Fruit fly (Drosophila melanogaster) whole organism, embryonic: ENCODE measurements around the gene VGlut.

Experiments used
- Ada2b ChIP-seq: fragments of 200-800 bp; sonication (Bioruptor generic); IDR thresholded peaks from 2 replicates; pipeline ENCODE4 v1.3.6; 2022; ENCODE audit warnings: missing biosample characterization, missing genetic modification characterization
- CG10209 ChIP-seq: fragments of 200-800 bp; sonication (Bioruptor generic); optimal IDR thresholded peaks from 3 replicates; lab custom pipeline; 2017; ENCODE audit warnings: missing biosample characterization, mild to moderate bottlenecking, missing genetic modification characterization, missing genetic modification reagents
- CG10565 ChIP-seq: fragments of 200-800 bp; sonication (Bioruptor generic); optimal IDR thresholded peaks from 3 replicates; lab custom pipeline; 2016; ENCODE audit warnings: missing biosample characterization, mild to moderate bottlenecking, missing genetic modification characterization
- CG11093 ChIP-seq: fragments of 200-800 bp; sonication (Bioruptor generic); IDR thresholded peaks from 3 replicates; pipeline ENCODE4 v1.3.6; 2022; ENCODE audit warnings: missing biosample characterization, missing genetic modification characterization
- CG11247 ChIP-seq: fragments of 200-800 bp; sonication (Bioruptor generic); IDR thresholded peaks from 2 replicates; pipeline ENCODE4 v1.3.6; 2022; ENCODE audit warnings: missing biosample characterization, missing genetic modification characterization
- CG11560 ChIP-seq: fragments of 200-800 bp; sonication (Bioruptor generic); IDR thresholded peaks from 3 replicates; pipeline ENCODE4 v1.3.6; 2022; ENCODE audit warnings: missing biosample characterization, missing genetic modification characterization
- CG12071 ChIP-seq: fragments of 200-800 bp; sonication (Bioruptor generic); optimal IDR thresholded peaks from 3 replicates; lab custom pipeline; 2018; ENCODE audit warnings: missing biosample characterization, mild to moderate bottlenecking, missing genetic modification characterization
- CG1233 ChIP-seq: fragments of 200-800 bp; sonication (Bioruptor generic); optimal IDR thresholded peaks from 4 replicates; lab custom pipeline; 2018; ENCODE audit warnings: missing biosample characterization, mild to moderate bottlenecking, missing genetic modification characterization
- CG12769 ChIP-seq: fragments of 200-800 bp; sonication (Bioruptor generic); optimal IDR thresholded peaks from 2 replicates; lab custom pipeline; 2019; ENCODE audit warnings: missing biosample characterization, mild to moderate bottlenecking, missing genetic modification characterization, moderate library complexity
- CG13296 ChIP-seq: fragments of 200-800 bp; sonication (Bioruptor generic); optimal IDR thresholded peaks from 3 replicates; lab custom pipeline; 2018; ENCODE audit warnings: missing biosample characterization, mild to moderate bottlenecking, missing genetic modification characterization
- CG15696 ChIP-seq: fragments of 200-800 bp; sonication (Bioruptor generic); optimal IDR thresholded peaks from 2 replicates; lab custom pipeline; 2019; ENCODE audit warnings: missing biosample characterization, mild to moderate bottlenecking, missing genetic modification characterization, moderate library complexity
- CG17186 ChIP-seq: fragments of 200-800 bp; sonication (Bioruptor generic); optimal IDR thresholded peaks from 3 replicates; lab custom pipeline; 2017; ENCODE audit warnings: missing biosample characterization, missing genetic modification reagents, missing genetic modification characterization
- CG17361 ChIP-seq: fragments of 200-800 bp; sonication (Bioruptor generic); IDR thresholded peaks from 3 replicates; pipeline ENCODE4 v1.3.6; 2022; ENCODE audit warnings: missing biosample characterization, missing genetic modification characterization
- CG17829 ChIP-seq: fragments of 200-800 bp; optimal IDR thresholded peaks from 2 replicates; lab custom pipeline; 2019; ENCODE audit warnings: missing biosample characterization, mild to moderate bottlenecking, missing genetic modification characterization, moderate library complexity
- CG18476 ChIP-seq: fragments of 200-800 bp; sonication (Bioruptor generic); optimal IDR thresholded peaks from 2 replicates; lab custom pipeline; 2016; ENCODE audit warnings: missing biosample characterization, mild to moderate bottlenecking, missing genetic modification characterization
- CG3065 ChIP-seq: fragments of 200-800 bp; sonication (Bioruptor generic); optimal IDR thresholded peaks from 2 replicates; lab custom pipeline; 2016; ENCODE audit warnings: missing biosample characterization, missing genetic modification characterization
- CG32772 ChIP-seq: fragments of 200-800 bp; sonication (Bioruptor generic); IDR thresholded peaks from 2 replicates; pipeline ENCODE4 v1.3.6; 2022; ENCODE audit warnings: missing biosample characterization, missing genetic modification characterization
- CG34376 ChIP-seq: fragments of 200-800 bp; sonication (Bioruptor generic); optimal IDR thresholded peaks from 2 replicates; lab custom pipeline; 2018; ENCODE audit warnings: missing biosample characterization, mild to moderate bottlenecking, missing genetic modification characterization
- CG4328 ChIP-seq: fragments of 200-800 bp; sonication (Bioruptor generic); optimal IDR thresholded peaks from 3 replicates; lab custom pipeline; 2017; ENCODE audit warnings: missing biosample characterization, missing genetic modification reagents, missing genetic modification characterization
- CG7357 ChIP-seq: fragments of 200-800 bp; sonication (Bioruptor generic); IDR thresholded peaks from 3 replicates; pipeline ENCODE4 v1.3.6; 2022; ENCODE audit warnings: missing biosample characterization, missing genetic modification characterization
- CG7556 ChIP-seq: fragments of 200-800 bp; sonication (Bioruptor generic); optimal IDR thresholded peaks from 2 replicates; lab custom pipeline; 2017; ENCODE audit warnings: missing biosample characterization, mild to moderate bottlenecking, missing genetic modification characterization
- CG7987 ChIP-seq: fragments of 200-800 bp; sonication (Bioruptor generic); optimal IDR thresholded peaks from 2 replicates; lab custom pipeline; 2018; ENCODE audit warnings: missing biosample characterization, mild to moderate bottlenecking, missing genetic modification characterization, moderate library complexity
- CG9876 ChIP-seq: fragments of 200-800 bp; sonication (Bioruptor generic); optimal IDR thresholded peaks from 2 replicates; lab custom pipeline; 2016; ENCODE audit warnings: missing biosample characterization, missing genetic modification characterization
- Dip2 ChIP-seq: fragments of 200-800 bp; sonication (Bioruptor generic); IDR thresholded peaks from 2 replicates; pipeline ENCODE4 v1.3.6; 2022; ENCODE audit warnings: missing biosample characterization, missing genetic modification characterization
- Dref ChIP-seq: fragments of 200-800 bp; sonication (Bioruptor generic); IDR thresholded peaks from 2 replicates; pipeline ENCODE4 v1.3.6; 2022; ENCODE audit warnings: missing biosample characterization, missing genetic modification characterization
- Fer3 ChIP-seq: fragments of 200-800 bp; sonication (Bioruptor generic); optimal IDR thresholded peaks from 2 replicates; lab custom pipeline; 2018; ENCODE audit warnings: missing biosample characterization, mild to moderate bottlenecking, missing genetic modification characterization, moderate library complexity
- Gsc ChIP-seq: fragments of 200-800 bp; sonication (Bioruptor generic); IDR thresholded peaks from 2 replicates; pipeline ENCODE4 v1.3.6; 2022; ENCODE audit warnings: missing biosample characterization, missing genetic modification characterization
- Hr51 ChIP-seq, 2 experiments: fragments of 200-800 bp; sonication (Bioruptor generic); optimal IDR thresholded peaks; 2 replicates in 1 of 2; 3 replicates in 1 of 2; lab custom pipeline; 2016 to 2018; ENCODE audit warnings: missing biosample characterization in 2 of 2, missing genetic modification characterization in 2 of 2, mild to moderate bottlenecking in 1 of 2, moderate library complexity in 1 of 2
- Oli ChIP-seq: fragments of 200-800 bp; sonication (Bioruptor generic); optimal IDR thresholded peaks from 2 replicates; lab custom pipeline; 2018; ENCODE audit warnings: missing biosample characterization, mild to moderate bottlenecking, missing genetic modification characterization, moderate library complexity
- Rx ChIP-seq: fragments of 200-800 bp; sonication (Bioruptor generic); IDR thresholded peaks from 2 replicates; pipeline ENCODE4 v1.3.6; 2022; ENCODE audit warnings: missing biosample characterization, missing genetic modification characterization
- Trl ChIP-seq, 3 experiments: fragments of >200 bp in 2 of 3; fragments of 200-800 bp in 1 of 3; sonication (Bioruptor generic) in 1 of 3; optimal IDR thresholded peaks; 2 replicates in 1 of 3; 3 replicates in 2 of 3; lab custom pipeline; 2016 to 2017; ENCODE audit warnings: missing biosample characterization in 1 of 3, missing genetic modification characterization in 1 of 3
- ap ChIP-seq: fragments of 200-800 bp; sonication (Bioruptor generic); IDR thresholded peaks from 2 replicates; pipeline ENCODE4 v1.3.6; 2022; ENCODE audit warnings: missing biosample characterization, missing genetic modification characterization
- ase ChIP-seq: fragments of 200-800 bp; sonication (Bioruptor generic); IDR thresholded peaks from 3 replicates; pipeline ENCODE4 v1.3.6; 2022; ENCODE audit warnings: missing biosample characterization, missing genetic modification characterization
- az2 ChIP-seq: fragments of 200-800 bp; sonication (Bioruptor generic); optimal IDR thresholded peaks from 3 replicates; lab custom pipeline; 2016; ENCODE audit warnings: missing biosample characterization, missing genetic modification characterization
- caup ChIP-seq: fragments of 200-800 bp; sonication (Bioruptor generic); optimal IDR thresholded peaks from 3 replicates; lab custom pipeline; 2017; ENCODE audit warnings: missing biosample characterization, mild to moderate bottlenecking, missing genetic modification characterization, moderate library complexity; ENCODE audit not compliant: severe bottlenecking
- chinmo ChIP-seq: fragments of 200-800 bp; sonication (Bioruptor generic); IDR thresholded peaks from 4 replicates; pipeline ENCODE4 v1.3.6; 2022; ENCODE audit warnings: missing biosample characterization, missing genetic modification characterization; ENCODE audit not compliant: partially characterized antibody
- da ChIP-seq: fragments of 200-800 bp; sonication (Bioruptor generic); optimal IDR thresholded peaks from 2 replicates; lab custom pipeline; 2016; ENCODE audit warnings: missing biosample characterization, missing genetic modification characterization
- eve ChIP-seq, 2 experiments: fragments of >200 bp; optimal IDR thresholded peaks; 2 replicates each; lab custom pipeline; 2017; ENCODE audit warnings: missing biosample characterization in 2 of 2, missing genetic modification characterization in 2 of 2
- fd102C ChIP-seq: fragments of 200-800 bp; sonication (Bioruptor generic); optimal IDR thresholded peaks from 2 replicates; lab custom pipeline; 2018; ENCODE audit warnings: missing biosample characterization, mild to moderate bottlenecking, missing genetic modification characterization, moderate library complexity
- fd3F ChIP-seq: fragments of 200-800 bp; sonication (Bioruptor generic); optimal IDR thresholded peaks from 2 replicates; lab custom pipeline; 2018; ENCODE audit warnings: missing biosample characterization, mild to moderate bottlenecking, missing genetic modification characterization, moderate library complexity
- fd64A ChIP-seq: fragments of 200-800 bp; sonication (Bioruptor generic); optimal IDR thresholded peaks from 3 replicates; lab custom pipeline; 2018; ENCODE audit warnings: missing biosample characterization, mild to moderate bottlenecking, missing genetic modification characterization
- hbn ChIP-seq: fragments of 200-800 bp; sonication (Bioruptor generic); IDR thresholded peaks from 2 replicates; pipeline ENCODE4 v1.3.6; 2022; ENCODE audit warnings: missing biosample characterization, missing genetic modification characterization; ENCODE audit not compliant: partially characterized antibody
- onecut ChIP-seq: fragments of 200-800 bp; sonication (Bioruptor generic); IDR thresholded peaks from 2 replicates; pipeline ENCODE4 v1.3.6; 2022; ENCODE audit warnings: missing biosample characterization, missing genetic modification characterization
- pzg ChIP-seq: fragments of 200-800 bp; sonication (Bioruptor generic); optimal IDR thresholded peaks from 3 replicates; lab custom pipeline; 2018; ENCODE audit warnings: missing biosample characterization, mild to moderate bottlenecking, missing genetic modification characterization, moderate library complexity
- row ChIP-seq: fragments of 200-800 bp; sonication (Bioruptor generic); IDR thresholded peaks from 3 replicates; pipeline ENCODE4 v1.3.6; 2022; ENCODE audit warnings: missing biosample characterization, missing genetic modification characterization
- schlank ChIP-seq: fragments of 200-800 bp; sonication (Bioruptor generic); optimal IDR thresholded peaks from 2 replicates; lab custom pipeline; 2018; ENCODE audit warnings: missing biosample characterization, mild to moderate bottlenecking, missing genetic modification characterization
- sna ChIP-seq: fragments of 200-800 bp; sonication (Bioruptor generic); IDR thresholded peaks from 2 replicates; pipeline ENCODE4 v1.3.6; 2022; ENCODE audit warnings: missing biosample characterization, missing genetic modification characterization; ENCODE audit not compliant: partially characterized antibody
- tll ChIP-seq, 2 experiments: fragments of 200-800 bp in 1 of 2; fragments of >200 bp in 1 of 2; sonication (Bioruptor generic) in 1 of 2; optimal IDR thresholded peaks; 2 replicates each; lab custom pipeline; 2017 to 2019; ENCODE audit warnings: missing biosample characterization in 2 of 2, missing genetic modification characterization in 2 of 2, mild to moderate bottlenecking in 1 of 2, moderate library complexity in 1 of 2
- unpg ChIP-seq: fragments of 200-800 bp; sonication (Bioruptor generic); optimal IDR thresholded peaks from 3 replicates; lab custom pipeline; 2018; ENCODE audit warnings: missing biosample characterization, mild to moderate bottlenecking, missing genetic modification characterization, moderate library complexity

Gene VGlut

dm6 chr2L:2365077-2365651 lies 34.9 kb upstream of the VGlut start, which contains the start of the genes Rab5 and Axud1 (continued):
- TF ChIP-seq CG4328 (GFP tag; lab: Kevin White, UChicago) (no peak), az2 (GFP tag; lab: Kevin White, UChicago) (no peak), CG15696 (tag; lab: Kevin White, UChicago) (no peak), CG13296 (GFP tag; lab: Kevin White, UChicago) (no peak), CG11247 (GFP tag; lab: Robert Waterston, UW) (no peak), tll (GFP tag; optimal IDR thresholded peaks at IDR 0.05; lab: Kevin White, UChicago) (no peak), CG11560 (tag; lab: Robert Waterston, UW) (no peak), Dip2 (GFP tag; lab: Robert Waterston, UW) (no peak), hbn (GFP tag; lab: Robert Waterston, UW) (no peak), sna (no peak), CG12769 (tag; lab: Kevin White, UChicago) (no peak), Rx (no peak), CG9876 (GFP tag; lab: Kevin White, UChicago) (no peak), CG17186 (GFP tag; lab: Kevin White, UChicago) (peak; percentile 27), Oli (tag; lab: Kevin White, UChicago) (no peak), CG17829 (tag; lab: Kevin White, UChicago) (peak; percentile 24), Ada2b (GFP tag; lab: Robert Waterston, UW) (no peak), Dref (GFP tag; lab: Robert Waterston, UW) (peak; percentile 41), Fer3 (tag; lab: Kevin White, UChicago) (no peak), CG18476 (no peak), eve (GFP tag; optimal IDR thresholded peaks at IDR 0.05; lab: Kevin White, UChicago) (no peak), da (GFP tag; lab: Kevin White, UChicago) (no peak), onecut (GFP tag; lab: Robert Waterston, UW) (no peak), CG10209 (GFP tag; lab: Kevin White, UChicago) (no peak), CG3065 (GFP tag; lab: Kevin White, UChicago) (no peak), CG17361 (GFP tag; lab: Robert Waterston, UW) (peak; percentile 41; the same call in 1 of the 3 replicates), CG34376 (GFP tag; lab: Kevin White, UChicago) (no peak), CG1233 (GFP tag; lab: Kevin White, UChicago) (no peak), CG32772 (0 out of 2 replicates have a peak, but pooled peaks have one; percentile 15), Gsc (GFP tag; lab: Robert Waterston, UW) (no peak), row (GFP tag; lab: Robert Waterston, UW) (peak; percentile 25; the same call in 2 of the 3 replicates), ap (GFP tag; lab: Robert Waterston, UW) (no peak), chinmo (GFP tag; lab: Robert Waterston, UW) (0 out of 4 replicates have a peak, but pooled peaks have one; percentile 17), caup (GFP tag; lab: Kevin White, UChicago) (no peak), unpg (peak; percentile 2), CG7357 (no peak), CG7987 (no peak), CG10565 (GFP tag; lab: Kevin White, UChicago) (no peak), CG12071 (GFP tag; lab: Kevin White, UChicago) (no peak), fd64A (GFP tag; lab: Kevin White, UChicago) (no peak), CG7556 (no peak), Trl (optimal IDR thresholded peaks at IDR 0.05; lab: Kevin White, UChicago) (peak in 1 of 2 experiments; percentile 24), Trl (GFP tag; optimal IDR thresholded peaks at IDR 0.05; lab: Kevin White, UChicago) (no peak), fd3F (no peak), ase (GFP tag; lab: Robert Waterston, UW) (no peak), Hr51 (GFP tag; optimal IDR thresholded peaks at IDR 0.05; lab: Kevin White, UChicago) (no peak), pzg (GFP tag; lab: Kevin White, UChicago) (peak; percentile 82), CG11093 (no peak), fd102C (GFP tag; lab: Kevin White, UChicago) (no peak), schlank (tag; lab: Kevin White, UChicago) (no peak)
